Fruit fly (Drosophila melanogaster): Measurements from ENCODE around the gene Cad96Ca.
A peak's percentile ranks its signal among the peaks of the same experiment; 100 is the strongest.

The Cad96Ca gene

DNA sequence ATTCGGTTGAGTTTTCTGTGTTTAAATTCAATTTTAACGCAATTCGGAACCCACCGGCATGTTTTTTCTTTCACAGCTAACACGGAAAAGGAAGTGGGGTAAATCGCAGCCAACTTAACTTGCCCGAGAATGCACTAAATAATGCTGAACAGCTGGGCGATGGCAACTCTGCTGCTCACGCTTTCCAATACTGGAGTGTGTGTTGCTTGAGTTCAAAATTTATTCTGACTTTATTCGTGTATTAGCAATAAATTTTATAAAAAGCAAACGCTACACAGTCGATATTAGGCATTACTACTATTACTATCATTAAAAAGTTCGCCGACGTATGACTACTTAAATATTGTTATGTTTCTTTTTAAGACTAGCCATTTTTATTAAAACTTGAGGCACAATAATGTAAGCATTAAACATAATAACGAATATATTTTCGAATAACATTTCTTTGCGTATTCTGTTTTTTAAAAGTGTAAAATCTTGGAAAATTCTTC lies 39.3 kb upstream of the Cad96Ca start, which contains the start of the genes RpS27 and Nup37 (continued):
- TF ChIP-seq lilli (GFP tag; optimal IDR thresholded peaks at IDR 0.05) (peak; percentile 96), CG11247 (GFP tag; IDR thresholded peaks at IDR 0.05) (peak; percentile 99), cg (GFP tag; optimal IDR thresholded peaks at IDR 0.05) (no peak), B-H1 (GFP tag; IDR thresholded peaks at IDR 0.05) (peak; percentile 90), otp (GFP tag; IDR thresholded peaks at IDR 0.05) (peak; percentile 98), ci (GFP tag; IDR thresholded peaks at IDR 0.05) (peak; percentile 99), Kr (GFP tag; optimal IDR thresholded peaks at IDR 0.05) (peak; percentile 97), Hr78 (GFP tag; optimal IDR thresholded peaks at IDR 0.05) (no peak), CTCF (GFP tag; optimal IDR thresholded peaks at IDR 0.05) (peak; percentile 74), Nf-YA (GFP tag; IDR thresholded peaks at IDR 0.05) (peak; percentile 93), CG10462 (GFP tag; optimal IDR thresholded peaks at IDR 0.05) (peak; percentile 93), psq (GFP tag; optimal IDR thresholded peaks at IDR 0.05) (peak; percentile 94), Atf3 (GFP tag; optimal IDR thresholded peaks at IDR 0.05) (peak; percentile 98), CG7357 (GFP tag; IDR thresholded peaks at IDR 0.05) (peak; percentile 73), insv (GFP tag; optimal IDR thresholded peaks at IDR 0.05) (peak in 1 of 2 experiments; percentile 87), CG3163 (GFP tag; optimal IDR thresholded peaks at IDR 0.05) (peak; percentile 94), CG18599 (GFP tag; optimal IDR thresholded peaks at IDR 0.05) (peak; percentile 98), Doc3 (GFP tag; IDR thresholded peaks at IDR 0.05; ENCODE audit: partially characterized antibody) (no peak), Six4 (GFP tag; optimal IDR thresholded peaks at IDR 0.05) (peak; percentile 96), sqz (GFP tag; optimal IDR thresholded peaks at IDR 0.05) (peak; percentile 98), CG1792 (GFP tag; optimal IDR thresholded peaks at IDR 0.05) (peak; percentile 98), CG12071 (GFP tag; optimal IDR thresholded peaks at IDR 0.05) (peak; percentile 99), lola (GFP tag; optimal IDR thresholded peaks at IDR 0.05) (peak in 1 of 3 experiments; percentile 83), sna (GFP tag; IDR thresholded peaks at IDR 0.05; ENCODE audit: partially characterized antibody) (no peak), CG7786 (GFP tag; optimal IDR thresholded peaks at IDR 0.05) (peak; percentile 98), mirr (GFP tag; optimal IDR thresholded peaks at IDR 0.05) (peak; percentile 100), Poxn (GFP tag; IDR thresholded peaks at IDR 0.05) (peak; percentile 84), CG9727 (GFP tag; optimal IDR thresholded peaks at IDR 0.05) (peak; percentile 99), CG2889 (GFP tag; IDR thresholded peaks at IDR 0.05) (peak; percentile 94), gem (tag; optimal IDR thresholded peaks at IDR 0.05) (peak; percentile 91), CG42726 (GFP tag; IDR thresholded peaks at IDR 0.05; ENCODE audit: partially characterized antibody) (no peak), B-H2 (GFP tag; optimal IDR thresholded peaks at IDR 0.05) (peak; percentile 100), bsh (GFP tag; optimal IDR thresholded peaks at IDR 0.05) (peak; percentile 50 to 93), slou (GFP tag; optimal IDR thresholded peaks at IDR 0.05) (peak; percentile 97), Hsf (GFP tag; optimal IDR thresholded peaks at IDR 0.05) (peak; percentile 98), lab (GFP tag; optimal IDR thresholded peaks at IDR 0.05) (peak; percentile 99), phol (tag; optimal IDR thresholded peaks at IDR 0.05) (peak; percentile 97), cas (GFP tag; IDR thresholded peaks at IDR 0.05) (peak; percentile 91), grn (GFP tag; optimal IDR thresholded peaks at IDR 0.05) (peak; percentile 96), CG11560 (tag; IDR thresholded peaks at IDR 0.05) (peak; percentile 89), Eip74EF (GFP tag; optimal IDR thresholded peaks at IDR 0.05) (peak in 1 of 2 experiments; percentile 93), HHEX (GFP tag; optimal IDR thresholded peaks at IDR 0.05) (peak; percentile 99), odd (GFP tag; optimal IDR thresholded peaks at IDR 0.05) (peak; percentile 99), CG9797 (GFP tag; optimal IDR thresholded peaks at IDR 0.05) (peak; percentile 96), CG8924 (tag; optimal IDR thresholded peaks at IDR 0.05) (peak; percentile 93), mld (GFP tag; IDR thresholded peaks at IDR 0.05; ENCODE audit: partially characterized antibody) (no peak), dati (GFP tag; IDR thresholded peaks at IDR 0.05) (peak; percentile 96), gcm2 (GFP tag; optimal IDR thresholded peaks at IDR 0.05) (peak; percentile 98), Oli (tag; optimal IDR thresholded peaks at IDR 0.05) (peak; percentile 94), Dip3 (GFP tag; optimal IDR thresholded peaks at IDR 0.05) (peak; percentile 98)
